Worm (Caenorhabditis elegans) whole organism, L1 larva: ENCODE data around the gene srh-4.

Experiments
- C04F5.9 ChIP-seq: sonication (generic microtip); optimal IDR thresholded peaks from 2 replicates; lab custom pipeline; 2016; ENCODE audit warnings: missing genetic modification characterization, missing compliant biosample characterization
- C16A3.4 ChIP-seq: fragments of 150-350 bp; optimal IDR thresholded peaks from 2 replicates; lab custom pipeline; 2014; ENCODE audit warnings: missing biosample characterization, missing genetic modification characterization
- C34B4.2 ChIP-seq: sonication (generic microtip); optimal IDR thresholded peaks from 2 replicates; lab custom pipeline; 2017; ENCODE audit warnings: mild to moderate bottlenecking, missing genetic modification characterization, missing compliant biosample characterization
- F16B12.6 ChIP-seq: fragments of 150-350 bp; optimal IDR thresholded peaks from 2 replicates; lab custom pipeline; 2014; ENCODE audit warnings: missing biosample characterization, missing genetic modification characterization
- Y116A8C.19 ChIP-seq: sonication (generic microtip); optimal IDR thresholded peaks from 2 replicates; lab custom pipeline; 2016; ENCODE audit warnings: missing compliant biosample characterization, missing genetic modification characterization, borderline replicate concordance
- aha-1 ChIP-seq: fragments of 150-350 bp; optimal IDR thresholded peaks from 2 replicates; lab custom pipeline; 2014; ENCODE audit warnings: missing biosample characterization, missing genetic modification characterization
- ama-1 ChIP-seq: fragments of 150-350 bp; optimal IDR thresholded peaks from 2 replicates; lab custom pipeline; 2014
- blmp-1 ChIP-seq: fragments of 150-350 bp; optimal IDR thresholded peaks from 2 replicates; lab custom pipeline; 2014; ENCODE audit warnings: missing biosample characterization, missing genetic modification characterization
- ceh-8 ChIP-seq: fragments of 200-800 bp; sonication (Bioruptor generic); optimal IDR thresholded peaks from 2 replicates; lab custom pipeline; 2018; ENCODE audit warnings: mild to moderate bottlenecking, missing genetic modification characterization, moderate library complexity, missing compliant biosample characterization
- ceh-88 ChIP-seq: fragments of 200-800 bp; sonication (Bioruptor generic); IDR thresholded peaks from 2 replicates; pipeline ENCODE4 v1.3.6; 2022; ENCODE audit warnings: missing genetic modification characterization, missing compliant biosample characterization
- ceh-90 ChIP-seq: sonication (generic microtip); optimal IDR thresholded peaks from 2 replicates; lab custom pipeline; 2016; ENCODE audit warnings: missing genetic modification characterization, missing compliant biosample characterization
- efl-1 ChIP-seq, 4 experiments: fragments of 150-350 bp; optimal IDR thresholded peaks in 3 of 4; peaks in 1 of 4; 1 replicate in 1 of 4; 2 replicates in 3 of 4; lab custom pipeline; 2014; ENCODE audit warnings: missing biosample characterization in 2 of 4, missing genetic modification characterization in 2 of 4, missing genetic modification reagents in 2 of 4
- efl-3 ChIP-seq: fragments of 200-800 bp; sonication (Bioruptor generic); optimal IDR thresholded peaks from 2 replicates; lab custom pipeline; 2018; ENCODE audit warnings: mild to moderate bottlenecking, missing genetic modification characterization, missing compliant biosample characterization
- egl-27 ChIP-seq, 2 experiments: fragments of 150-350 bp in 1 of 2; sonication (generic microtip); optimal IDR thresholded peaks; 3 replicates each; lab custom pipeline; 2017 to 2018; ENCODE audit warnings: missing biosample characterization in 2 of 2, missing genetic modification characterization in 2 of 2, missing genetic modification reagents in 2 of 2
- elt-2 ChIP-seq: sonication (generic microtip); optimal IDR thresholded peaks from 2 replicates; lab custom pipeline; 2016; ENCODE audit warnings: missing genetic modification characterization, mild to moderate bottlenecking, inconsistent platforms, missing compliant biosample characterization, missing genetic modification reagents
- elt-3 ChIP-seq, 6 experiments: fragments of 150-350 bp in 1 of 6; sonication (generic microtip); optimal IDR thresholded peaks; 2 replicates each; lab custom pipeline; 2017 to 2018; ENCODE audit warnings: missing biosample characterization in 6 of 6, missing genetic modification characterization in 6 of 6, inconsistent platforms in 1 of 6
- fkh-10 ChIP-seq: sonication (generic microtip); optimal IDR thresholded peaks from 2 replicates; lab custom pipeline; 2017; ENCODE audit warnings: missing biosample characterization, missing genetic modification reagents, missing genetic modification characterization
- fkh-8 ChIP-seq: sonication (generic microtip); optimal IDR thresholded peaks from 2 replicates; lab custom pipeline; 2016; ENCODE audit warnings: mild to moderate bottlenecking, missing genetic modification characterization, missing compliant biosample characterization
- fos-1 ChIP-seq: fragments of 150-350 bp; optimal IDR thresholded peaks from 2 replicates; lab custom pipeline; 2014; ENCODE audit warnings: missing biosample characterization, missing genetic modification characterization
- hlh-4 ChIP-seq: sonication (generic microtip); optimal IDR thresholded peaks from 2 replicates; lab custom pipeline; 2016; ENCODE audit warnings: mild to moderate bottlenecking, missing genetic modification characterization, missing compliant biosample characterization
- irx-1 ChIP-seq: sonication (generic microtip); optimal IDR thresholded peaks from 2 replicates; lab custom pipeline; 2016; ENCODE audit warnings: missing genetic modification characterization, missing compliant biosample characterization
- lin-15B ChIP-seq: fragments of 150-350 bp; sonication (generic microtip); optimal IDR thresholded peaks from 3 replicates; lab custom pipeline; 2014; ENCODE audit warnings: missing biosample characterization, missing genetic modification characterization
- mdl-1 ChIP-seq, 2 experiments: fragments of 150-350 bp; optimal IDR thresholded peaks; 2 replicates each; lab custom pipeline; 2014 to 2017; ENCODE audit warnings: missing biosample characterization in 2 of 2, missing genetic modification characterization in 2 of 2, inconsistent platforms in 1 of 2
- mef-2 ChIP-seq: fragments of 150-350 bp; optimal IDR thresholded peaks from 2 replicates; lab custom pipeline; 2014; ENCODE audit warnings: missing biosample characterization, missing genetic modification characterization
- mep-1 ChIP-seq: fragments of 150-350 bp; optimal IDR thresholded peaks from 2 replicates; lab custom pipeline; 2014; ENCODE audit warnings: missing biosample characterization, missing genetic modification characterization
- nhr-12 ChIP-seq: sonication (generic microtip); optimal IDR thresholded peaks from 2 replicates; lab custom pipeline; 2017; ENCODE audit warnings: missing biosample characterization, missing genetic modification characterization
- nhr-19 ChIP-seq: fragments of 200-800 bp; sonication (Bioruptor generic); conservative IDR thresholded peaks from 2 replicates; pipeline ENCODE4 v1.3.6; 2022; ENCODE audit warnings: missing genetic modification characterization, missing compliant biosample characterization
- nhr-237 ChIP-seq: fragments of 150-350 bp; optimal IDR thresholded peaks from 2 replicates; lab custom pipeline; 2014; ENCODE audit warnings: missing biosample characterization, missing genetic modification characterization
- nhr-28 ChIP-seq: fragments of 150-350 bp; optimal IDR thresholded peaks from 2 replicates; lab custom pipeline; 2014; ENCODE audit warnings: missing biosample characterization, missing genetic modification characterization
- nhr-47 ChIP-seq: sonication (generic microtip); optimal IDR thresholded peaks from 2 replicates; lab custom pipeline; 2016; ENCODE audit warnings: mild to moderate bottlenecking, missing genetic modification characterization, moderate library complexity, missing compliant biosample characterization
- nhr-71 ChIP-seq: sonication (generic microtip); optimal IDR thresholded peaks from 2 replicates; lab custom pipeline; 2016; ENCODE audit warnings: mild to moderate bottlenecking, missing genetic modification characterization, moderate library complexity, missing compliant biosample characterization
- nhr-77 ChIP-seq: fragments of 150-350 bp; optimal IDR thresholded peaks from 2 replicates; lab custom pipeline; 2014; ENCODE audit warnings: missing biosample characterization, missing genetic modification characterization
- nhr-85 ChIP-seq: sonication (generic microtip); peaks from one replicate; lab custom pipeline; 2016; ENCODE audit warnings: missing genetic modification characterization, inconsistent platforms, missing compliant biosample characterization
- nhr-90 ChIP-seq: sonication (generic microtip); optimal IDR thresholded peaks from 2 replicates; lab custom pipeline; 2016; ENCODE audit warnings: mild to moderate bottlenecking, missing genetic modification characterization, missing compliant biosample characterization; ENCODE audit not compliant: poor library complexity
- pag-3 ChIP-seq: sonication (generic microtip); optimal IDR thresholded peaks from 2 replicates; lab custom pipeline; 2017; ENCODE audit warnings: missing genetic modification characterization, mild to moderate bottlenecking, missing compliant biosample characterization, antibody characterized with exemption, borderline replicate concordance; ENCODE audit not compliant: insufficient read depth
- pax-3 ChIP-seq: fragments of 200-800 bp; sonication (Bioruptor generic); optimal IDR thresholded peaks from 2 replicates; lab custom pipeline; 2018; ENCODE audit warnings: mild to moderate bottlenecking, missing genetic modification characterization, moderate library complexity, missing compliant biosample characterization
- pqm-1 ChIP-seq: sonication (generic microtip); optimal IDR thresholded peaks from 3 replicates; lab custom pipeline; 2017; ENCODE audit warnings: missing biosample characterization, missing genetic modification characterization
- snu-23 ChIP-seq: sonication (generic microtip); optimal IDR thresholded peaks from 2 replicates; lab custom pipeline; 2016; ENCODE audit warnings: missing genetic modification characterization, missing compliant biosample characterization
- sox-4 ChIP-seq: sonication (generic microtip); optimal IDR thresholded peaks from 2 replicates; lab custom pipeline; 2016; ENCODE audit warnings: missing genetic modification characterization, missing compliant biosample characterization
- tbx-2 ChIP-seq: sonication (generic microtip); optimal IDR thresholded peaks from 2 replicates; lab custom pipeline; 2016; ENCODE audit warnings: missing genetic modification characterization, missing compliant biosample characterization
- unc-130 ChIP-seq: fragments of 150-350 bp; optimal IDR thresholded peaks from 2 replicates; lab custom pipeline; 2017; ENCODE audit warnings: missing biosample characterization, missing genetic modification characterization, inconsistent platforms
- unc-30 ChIP-seq: sonication (generic microtip); optimal IDR thresholded peaks from 2 replicates; lab custom pipeline; 2017; ENCODE audit warnings: missing biosample characterization, missing genetic modification characterization
- unc-62 ChIP-seq: fragments of 150-350 bp; optimal IDR thresholded peaks from 2 replicates; lab custom pipeline; 2014; ENCODE audit warnings: missing biosample characterization, missing genetic modification reagents, missing genetic modification characterization
- unc-86 ChIP-seq: sonication (generic microtip); optimal IDR thresholded peaks from 2 replicates; lab custom pipeline; 2016; ENCODE audit warnings: missing genetic modification characterization, missing compliant biosample characterization
- unc-98 ChIP-seq: fragments of 200-800 bp; sonication (Bioruptor generic); IDR thresholded peaks from 2 replicates; pipeline ENCODE4 v1.3.6; 2022; ENCODE audit warnings: missing genetic modification characterization, missing compliant biosample characterization
- ztf-4 ChIP-seq: fragments of 150-350 bp; optimal IDR thresholded peaks from 2 replicates; lab custom pipeline; 2014; ENCODE audit warnings: missing biosample characterization, missing genetic modification characterization

Gene srh-4

DNA sequence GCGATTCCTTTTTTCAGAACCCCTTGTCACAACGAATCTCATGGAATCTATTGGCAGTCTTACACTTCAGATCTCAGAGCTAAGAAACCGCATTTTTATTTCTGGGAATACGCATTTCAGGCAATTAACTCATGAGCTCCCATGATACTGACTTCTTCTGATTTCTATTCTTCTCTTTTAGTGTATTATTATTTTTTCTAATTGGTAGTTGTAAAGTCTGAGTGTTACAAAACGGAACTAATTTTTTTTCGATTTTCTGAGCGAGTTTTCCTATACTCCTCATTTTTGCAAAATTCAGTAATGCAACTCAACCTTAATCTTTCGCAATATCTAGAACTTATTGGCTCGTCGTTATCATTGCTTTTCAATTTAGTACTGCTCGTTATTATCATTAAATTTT, 35.9 kb upstream of the srh-4 start, which contains the start of gene str-82:
Gene str-82, plus strand, starts transcription at position 301 of the 400 bp plus-strand sequence.
- TF ChIP-seq nhr-19 (GFP tag; lab: Robert Waterston, UW) (no peak), mep-1 (tag; lab: Kevin White, UChicago) (no peak), ztf-4 (tag; lab: Kevin White, UChicago) (no peak), lin-15B (tag; lab: Kevin White, UChicago) (no peak), blmp-1 (tag; lab: Kevin White, UChicago) (no peak), unc-62 (GFP tag; lab: Kevin White, UChicago) (no peak)
- TF ChIP-seq, all 84 proteins: peak for 0

DNA sequence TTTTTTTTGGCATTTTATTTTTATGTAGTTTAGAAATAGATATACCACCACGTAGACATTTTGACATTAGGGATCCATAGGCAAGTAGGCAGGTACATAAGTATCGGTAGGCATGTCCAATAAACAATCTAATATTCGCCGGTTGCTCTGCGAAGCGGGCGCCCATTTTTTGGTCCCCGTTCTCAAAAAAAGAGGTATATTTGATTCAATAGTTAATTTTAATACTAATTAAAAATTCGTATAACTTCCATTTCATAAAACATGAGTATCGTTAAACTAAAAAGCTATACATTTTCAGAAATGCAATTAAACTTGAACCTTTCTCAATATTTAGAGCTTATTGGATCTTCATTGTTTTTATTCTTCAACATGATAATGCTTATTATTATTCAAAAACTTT, 33.3 kb upstream of the srh-4 start, which contains the start of gene str-83:
Gene str-83, plus strand, starts transcription at position 301 of the 400 bp plus-strand sequence.
- TF ChIP-seq blmp-1 (tag; lab: Kevin White, UChicago) (no peak), efl-1 (optimal IDR thresholded peaks at IDR 0.05; lab: Kevin White, UChicago) (no peak), efl-1 (GFP tag; optimal IDR thresholded peaks at IDR 0.05 in 1 of 2; lab: Kevin White, UChicago) (no peak), nhr-77 (tag; lab: Kevin White, UChicago) (no peak)

DNA sequence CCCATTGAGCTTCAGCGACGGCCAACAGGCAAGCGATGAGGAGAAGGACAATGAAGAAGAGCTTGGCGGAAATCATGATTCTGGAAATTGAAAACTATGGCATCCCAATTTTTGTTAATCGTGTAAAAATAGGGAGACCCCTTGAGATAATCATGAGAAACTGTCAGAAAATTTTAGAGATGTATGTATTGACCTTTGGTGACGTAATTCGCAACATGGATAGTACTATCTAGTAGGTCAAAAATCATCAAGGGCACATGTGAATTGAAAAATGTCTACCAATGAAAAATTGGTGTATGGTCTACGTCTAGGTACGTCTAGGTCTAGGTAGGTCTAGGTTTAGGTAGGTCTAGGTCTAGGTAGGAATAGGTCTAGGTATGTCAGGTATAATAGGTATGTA, 31.2 kb upstream of the srh-4 start, which contains the start of gene nlp-34:
Gene nlp-34, minus strand, starts transcription at position 82 of the 400 bp plus-strand sequence.
- TF ChIP-seq fos-1 (tag; lab: Kevin White, UChicago) (no peak), nhr-85 (tag; lab: Kevin White, UChicago) (peak; percentile 73)

DNA sequence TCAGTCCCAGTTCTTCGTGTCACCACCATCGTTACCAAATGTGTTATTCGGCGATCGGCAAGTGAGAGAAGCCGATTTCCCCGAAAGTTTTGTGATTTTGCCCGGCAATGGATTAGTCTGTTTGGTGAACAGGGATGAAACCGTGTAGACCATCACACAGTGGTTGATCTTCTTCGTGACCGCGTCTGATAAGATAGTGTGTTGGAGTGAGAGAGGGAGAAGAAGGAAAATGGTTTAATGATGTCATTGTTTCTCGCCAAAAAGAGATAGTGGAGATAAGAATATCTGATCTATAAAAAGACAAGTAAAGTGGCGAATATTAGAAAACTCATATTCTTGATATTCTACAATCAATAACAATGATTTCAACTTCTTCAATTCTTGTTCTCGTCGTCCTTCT, 30.5 kb upstream of the srh-4 start, which contains the start of gene nlp-31:
Gene nlp-31, plus strand, starts transcription at position 237 of the 400 bp plus-strand sequence.
- no peak for TF ChIP-seq unc-130 (tag; lab: Kevin White, UChicago)
- peak; percentile 12 for TF ChIP-seq nhr-237 (tag; lab: Kevin White, UChicago)
- no peak for TF ChIP-seq pag-3 (tag; lab: Kevin White, UChicago)
- TF ChIP-seq tbx-2 (tag; lab: Kevin White, UChicago), result peak; percentile 27
- no peak for TF ChIP-seq fkh-10 (GFP tag; lab: Kevin White, UChicago)
- TF ChIP-seq mdl-1 (tag; optimal IDR thresholded peaks at IDR 0.05; lab: Kevin White, UChicago), result peak in 1 of 2 experiments; percentile 41
- TF ChIP-seq blmp-1 (tag; lab: Kevin White, UChicago), result peak; percentile 89
- TF ChIP-seq sox-4 (tag; lab: Kevin White, UChicago), result no peak
- TF ChIP-seq irx-1 (tag; lab: Kevin White, UChicago), result no peak
- TF ChIP-seq nhr-85 (tag; lab: Kevin White, UChicago), result peak; percentile 97
- TF ChIP-seq ceh-88, result no peak
- TF ChIP-seq unc-86 (tag; lab: Kevin White, UChicago), result no peak
- TF ChIP-seq aha-1 (tag; lab: Kevin White, UChicago), result no peak
- TF ChIP-seq elt-3 (tag; optimal IDR thresholded peaks at IDR 0.05; lab: Kevin White, UChicago), result peak; percentile 64 to 97 (median 96)
- TF ChIP-seq C34B4.2 (tag; lab: Kevin White, UChicago), result no peak
- TF ChIP-seq nhr-28, result no peak
- no peak for TF ChIP-seq unc-30 (tag; lab: Kevin White, UChicago)
- no peak for TF ChIP-seq mef-2
- no peak for TF ChIP-seq C16A3.4 (tag; lab: Kevin White, UChicago)
- TF ChIP-seq nhr-12, result no peak
- no peak for TF ChIP-seq pqm-1
- TF ChIP-seq fkh-8 (tag; lab: Kevin White, UChicago), result no peak
- peak; percentile 27 for TF ChIP-seq snu-23 (GFP tag; lab: Kevin White, UChicago)
- TF ChIP-seq ceh-8 (GFP tag; lab: Kevin White, UChicago), result no peak
- no peak for TF ChIP-seq nhr-47 (tag; lab: Kevin White, UChicago)
- no peak for TF ChIP-seq Y116A8C.19 (tag; lab: Kevin White, UChicago)
- no peak for TF ChIP-seq lin-15B (tag; lab: Kevin White, UChicago)
- TF ChIP-seq elt-2 (tag; lab: Kevin White, UChicago), result no peak
- TF ChIP-seq nhr-90, result peak; percentile 29
- TF ChIP-seq F16B12.6 (tag; lab: Kevin White, UChicago), result no peak
- TF ChIP-seq ceh-90 (tag; lab: Kevin White, UChicago), result no peak
- TF ChIP-seq ama-1 (lab: Kevin White, UChicago), result no peak
- no peak for TF ChIP-seq egl-27 (tag; optimal IDR thresholded peaks at IDR 0.05; lab: Kevin White, UChicago)
- no peak for TF ChIP-seq hlh-4 (tag; lab: Kevin White, UChicago)
- TF ChIP-seq C04F5.9, result no peak
- TF ChIP-seq pax-3, result no peak
- peak; percentile 80 for TF ChIP-seq nhr-71 (tag; lab: Kevin White, UChicago)
- no peak for TF ChIP-seq efl-3 (GFP tag; lab: Kevin White, UChicago)
- no peak for TF ChIP-seq unc-98 (GFP tag; lab: Robert Waterston, UW)
- TF ChIP-seq nhr-19 (GFP tag; lab: Robert Waterston, UW), result 0 out of 2 replicates have a peak, but pooled peaks have one; percentile 29
